Worm (Caenorhabditis elegans) whole organism, L2 larva: Measurements from ENCODE around the gene C50F4.1.

Experiments
- blmp-1 ChIP-seq: sonication (generic microtip); optimal IDR thresholded peaks from 2 replicates; lab custom pipeline; 2017; ENCODE audit warnings: missing genetic modification characterization, mild to moderate bottlenecking, missing compliant biosample characterization, antibody characterized with exemption, moderate library complexity; ENCODE audit not compliant: insufficient read depth
- crh-2 ChIP-seq: sonication (generic microtip); optimal IDR thresholded peaks from 2 replicates; lab custom pipeline; 2017; ENCODE audit warnings: missing biosample characterization, missing genetic modification characterization
- elt-3 ChIP-seq: sonication (generic microtip); optimal IDR thresholded peaks from 2 replicates; lab custom pipeline; 2017; ENCODE audit warnings: missing biosample characterization, missing genetic modification characterization
- fos-1 ChIP-seq: fragments of 150-350 bp; optimal IDR thresholded peaks from 2 replicates; lab custom pipeline; 2014; ENCODE audit warnings: missing biosample characterization, missing genetic modification characterization
- mdl-1 ChIP-seq, 2 experiments: fragments of 150-350 bp in 1 of 2; sonication (generic microtip) in 1 of 2; optimal IDR thresholded peaks; 2 replicates each; lab custom pipeline; 2017; ENCODE audit warnings: missing biosample characterization in 2 of 2, missing genetic modification characterization in 2 of 2
- nhr-10 ChIP-seq: sonication (generic microtip); optimal IDR thresholded peaks from 2 replicates; lab custom pipeline; 2017; ENCODE audit warnings: missing biosample characterization, missing genetic modification characterization
- nhr-12 ChIP-seq: fragments of 150-350 bp; optimal IDR thresholded peaks from 2 replicates; lab custom pipeline; 2014; ENCODE audit warnings: missing biosample characterization, missing genetic modification characterization
- skn-1 ChIP-seq: sonication (generic microtip); optimal IDR thresholded peaks from 2 replicates; lab custom pipeline; 2017; ENCODE audit warnings: missing biosample characterization, missing genetic modification characterization
- ztf-1 ChIP-seq: fragments of 200-800 bp; sonication (Bioruptor generic); conservative IDR thresholded peaks from 2 replicates; pipeline ENCODE4 v1.3.6; 2022; ENCODE audit warnings: missing genetic modification characterization, missing compliant biosample characterization
- ztf-11 ChIP-seq: sonication (generic microtip); optimal IDR thresholded peaks from 2 replicates; lab custom pipeline; 2017; ENCODE audit warnings: missing biosample characterization, missing genetic modification characterization

DNA sequence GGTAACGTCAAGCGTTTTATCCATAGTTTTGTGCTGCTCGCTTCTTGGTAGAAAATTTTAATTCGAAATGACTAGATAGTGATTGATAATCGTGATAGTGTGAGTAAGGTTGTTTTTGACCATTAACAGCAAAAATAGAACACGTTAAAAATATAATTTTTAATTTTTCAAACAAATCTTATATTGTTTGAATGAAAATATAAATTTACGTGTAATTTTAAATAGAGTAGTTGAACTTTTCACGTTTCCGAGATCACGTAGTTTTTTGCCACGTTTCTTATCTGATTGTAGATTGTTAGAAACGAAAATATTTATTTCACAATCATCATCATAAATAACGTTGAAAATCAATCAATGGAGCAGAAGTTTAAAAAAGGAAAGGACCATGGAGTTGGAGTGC, 4.9 kb downstream of the C50F4.1 start, which contains the start of the genes C50F4.10 and pfk-1.2:
- TF ChIP-seq nhr-12 (tag; lab: Kevin White, UChicago) (no peak), elt-3 (tag; lab: Kevin White, UChicago) (no peak), blmp-1 (tag; lab: Kevin White, UChicago) (no peak), ztf-11 (tag; lab: Kevin White, UChicago) (no peak), fos-1 (no peak), mdl-1 (tag; optimal IDR thresholded peaks at IDR 0.05; lab: Kevin White, UChicago) (no peak), skn-1 (tag; lab: Kevin White, UChicago) (no peak), nhr-10 (tag; lab: Kevin White, UChicago) (no peak), ztf-1 (GFP tag; lab: Robert Waterston, UW) (no peak), crh-2 (tag; lab: Kevin White, UChicago) (no peak)
